Fruit fly (Drosophila melanogaster) whole organism, prepupa: ENCODE results near the gene CG14834.

ENCODE experiments used
- Blimp-1 ChIP-seq: fragments of 200-800 bp; sonication (Bioruptor generic); optimal IDR thresholded peaks from 3 replicates; lab custom pipeline; 2017; ENCODE audit warnings: missing biosample characterization, missing genetic modification characterization, mild to moderate bottlenecking, moderate library complexity, missing genetic modification reagents
- CG10669 ChIP-seq: fragments of 200-800 bp; sonication (Bioruptor generic); optimal IDR thresholded peaks from 3 replicates; lab custom pipeline; 2018; ENCODE audit warnings: missing biosample characterization, mild to moderate bottlenecking, missing genetic modification characterization, moderate library complexity
- CG11902 ChIP-seq: fragments of 200-800 bp; sonication (Bioruptor generic); optimal IDR thresholded peaks from 3 replicates; lab custom pipeline; 2016; ENCODE audit warnings: missing biosample characterization, missing genetic modification characterization
- CG15336 ChIP-seq: fragments of 200-800 bp; sonication (Bioruptor generic); IDR thresholded peaks from 2 replicates; pipeline ENCODE4 v1.3.6; 2022; ENCODE audit warnings: missing biosample characterization, missing genetic modification characterization
- CG16779 ChIP-seq: fragments of 200-800 bp; sonication (Bioruptor generic); optimal IDR thresholded peaks from 3 replicates; lab custom pipeline; 2017; ENCODE audit warnings: missing biosample characterization, mild to moderate bottlenecking, missing genetic modification characterization
- CG3032 ChIP-seq: fragments of 200-800 bp; optimal IDR thresholded peaks from 2 replicates; lab custom pipeline; 2019; ENCODE audit warnings: missing biosample characterization, mild to moderate bottlenecking, missing genetic modification characterization, moderate library complexity
- CG31627 ChIP-seq: fragments of 200-800 bp; sonication (Bioruptor generic); optimal IDR thresholded peaks from 3 replicates; lab custom pipeline; 2016; ENCODE audit warnings: missing biosample characterization, missing genetic modification characterization
- CG32006 ChIP-seq: fragments of 200-800 bp; sonication (Bioruptor generic); optimal IDR thresholded peaks from 3 replicates; lab custom pipeline; 2017; ENCODE audit warnings: missing biosample characterization, mild to moderate bottlenecking, missing genetic modification characterization
- CG34406 ChIP-seq: fragments of 200-800 bp; sonication (Bioruptor generic); optimal IDR thresholded peaks from 3 replicates; lab custom pipeline; 2016; ENCODE audit warnings: missing biosample characterization, missing genetic modification characterization
- CG3919 ChIP-seq: fragments of 200-800 bp; sonication (Bioruptor generic); optimal IDR thresholded peaks from 3 replicates; lab custom pipeline; 2016; ENCODE audit warnings: missing biosample characterization, missing genetic modification characterization
- CG4318 ChIP-seq: fragments of 200-800 bp; sonication (Bioruptor generic); optimal IDR thresholded peaks from 3 replicates; lab custom pipeline; 2017; ENCODE audit warnings: missing biosample characterization, mild to moderate bottlenecking, missing genetic modification characterization
- CG6163 ChIP-seq: fragments of 200-800 bp; sonication (Bioruptor generic); IDR thresholded peaks from 3 replicates; pipeline ENCODE4 v1.3.6; 2022; ENCODE audit warnings: missing biosample characterization, missing genetic modification characterization
- CG6808 ChIP-seq: fragments of 200-800 bp; sonication (Bioruptor generic); optimal IDR thresholded peaks from 3 replicates; lab custom pipeline; 2017; ENCODE audit warnings: missing biosample characterization, missing genetic modification characterization, mild to moderate bottlenecking, moderate library complexity, missing genetic modification reagents
- CG6854 ChIP-seq: fragments of 200-800 bp; sonication (Bioruptor generic); optimal IDR thresholded peaks from 2 replicates; lab custom pipeline; 2017; ENCODE audit warnings: missing biosample characterization, mild to moderate bottlenecking, missing genetic modification characterization
- CG8119 ChIP-seq: fragments of 200-800 bp; sonication (Bioruptor generic); IDR thresholded peaks from 3 replicates; pipeline ENCODE4 v1.3.6; 2022; ENCODE audit warnings: missing biosample characterization, missing genetic modification characterization
- CG9139 ChIP-seq: fragments of 200-800 bp; sonication (Bioruptor generic); optimal IDR thresholded peaks from 3 replicates; lab custom pipeline; 2017; ENCODE audit warnings: missing biosample characterization, mild to moderate bottlenecking, missing genetic modification characterization
- Eip75B ChIP-seq: fragments of 200-800 bp; sonication (Bioruptor generic); optimal IDR thresholded peaks from 3 replicates; lab custom pipeline; 2016; ENCODE audit warnings: missing biosample characterization, missing genetic modification characterization
- Eip78C ChIP-seq: fragments of 200-800 bp; sonication (Bioruptor generic); peaks from one replicate; lab custom pipeline; 2016; ENCODE audit warnings: missing biosample characterization, missing genetic modification characterization
- Ets21C ChIP-seq: fragments of 200-800 bp; sonication (Bioruptor generic); optimal IDR thresholded peaks from 3 replicates; lab custom pipeline; 2016; ENCODE audit warnings: missing biosample characterization, missing genetic modification characterization
- Hr38 ChIP-seq: sonication (Bioruptor generic); optimal IDR thresholded peaks from 2 replicates; lab custom pipeline; 2016; ENCODE audit warnings: missing biosample characterization, missing genetic modification characterization
- Hr39 ChIP-seq: fragments of 200-800 bp; sonication (Bioruptor generic); optimal IDR thresholded peaks from 2 replicates; lab custom pipeline; 2016; ENCODE audit warnings: missing biosample characterization, missing genetic modification characterization
- Hr4 ChIP-seq: fragments of 200-800 bp; sonication (Bioruptor generic); optimal IDR thresholded peaks from 3 replicates; lab custom pipeline; 2016; ENCODE audit warnings: missing biosample characterization, missing genetic modification characterization
- Met ChIP-seq: fragments of 200-800 bp; sonication (Bioruptor generic); optimal IDR thresholded peaks from 3 replicates; lab custom pipeline; 2016; ENCODE audit warnings: missing biosample characterization, missing genetic modification characterization
- OdsH ChIP-seq: fragments of 200-800 bp; sonication (Bioruptor generic); optimal IDR thresholded peaks from 3 replicates; lab custom pipeline; 2016; ENCODE audit warnings: missing biosample characterization, missing genetic modification characterization
- Smox ChIP-seq: fragments of 200-800 bp; sonication (Bioruptor generic); optimal IDR thresholded peaks from 3 replicates; lab custom pipeline; 2016; ENCODE audit warnings: missing biosample characterization, missing genetic modification characterization
- Sox102F ChIP-seq: fragments of 200-800 bp; sonication (Bioruptor generic); optimal IDR thresholded peaks from 2 replicates; lab custom pipeline; 2016; ENCODE audit warnings: missing biosample characterization, mild to moderate bottlenecking, missing genetic modification characterization
- Sox14 ChIP-seq: fragments of 200-800 bp; sonication (Bioruptor generic); optimal IDR thresholded peaks from 3 replicates; lab custom pipeline; 2016; ENCODE audit warnings: missing biosample characterization, missing genetic modification characterization
- achi ChIP-seq: fragments of 200-800 bp; sonication (Bioruptor generic); optimal IDR thresholded peaks from 3 replicates; lab custom pipeline; 2016; ENCODE audit warnings: missing biosample characterization, missing genetic modification characterization
- dac ChIP-seq: fragments of 200-800 bp; sonication (Bioruptor generic); optimal IDR thresholded peaks from 2 replicates; lab custom pipeline; 2017; ENCODE audit warnings: missing biosample characterization, mild to moderate bottlenecking, missing genetic modification characterization
- dsx ChIP-seq: fragments of 200-800 bp; optimal IDR thresholded peaks from 3 replicates; lab custom pipeline; 2019; ENCODE audit warnings: missing biosample characterization, mild to moderate bottlenecking, missing genetic modification characterization, moderate library complexity; ENCODE audit not compliant: poor library complexity, severe bottlenecking
- eg ChIP-seq: fragments of 200-800 bp; sonication (Bioruptor generic); IDR thresholded peaks from 3 replicates; pipeline ENCODE4 v1.3.6; 2022; ENCODE audit warnings: missing biosample characterization, missing genetic modification characterization
- esn ChIP-seq: fragments of 200-800 bp; sonication (Bioruptor generic); optimal IDR thresholded peaks from 2 replicates; lab custom pipeline; 2016; ENCODE audit warnings: missing biosample characterization, mild to moderate bottlenecking, missing genetic modification characterization, moderate library complexity
- fkh ChIP-seq: fragments of 200-800 bp; sonication (Bioruptor generic); optimal IDR thresholded peaks from 3 replicates; lab custom pipeline; 2017; ENCODE audit warnings: missing biosample characterization, mild to moderate bottlenecking, missing genetic modification characterization, moderate library complexity
- net ChIP-seq: fragments of 200-800 bp; sonication (Bioruptor generic); optimal IDR thresholded peaks from 3 replicates; lab custom pipeline; 2016; ENCODE audit warnings: missing biosample characterization, missing genetic modification characterization
- pdm3 ChIP-seq: fragments of 200-800 bp; sonication (Bioruptor generic); optimal IDR thresholded peaks from 3 replicates; lab custom pipeline; 2016; ENCODE audit warnings: missing biosample characterization, missing genetic modification characterization
- ss ChIP-seq, 2 experiments: fragments of 200-800 bp; sonication (Bioruptor generic); optimal IDR thresholded peaks; 2 replicates in 1 of 2; 3 replicates in 1 of 2; lab custom pipeline; 2017 to 2018; ENCODE audit warnings: mild to moderate bottlenecking in 2 of 2, missing biosample characterization in 2 of 2, missing genetic modification characterization in 2 of 2, moderate library complexity in 1 of 2
- svp ChIP-seq: fragments of 200-800 bp; sonication (Bioruptor generic); peaks from one replicate; lab custom pipeline; 2016; ENCODE audit warnings: missing biosample characterization, missing genetic modification characterization
- topi ChIP-seq: fragments of 200-800 bp; sonication (Bioruptor generic); optimal IDR thresholded peaks from 3 replicates; lab custom pipeline; 2016; ENCODE audit warnings: missing biosample characterization, missing genetic modification characterization
- vri ChIP-seq: fragments of 200-800 bp; sonication (Bioruptor generic); optimal IDR thresholded peaks from 3 replicates; lab custom pipeline; 2016; ENCODE audit warnings: missing biosample characterization, mild to moderate bottlenecking, missing genetic modification characterization

The CG14834 gene

DNA sequence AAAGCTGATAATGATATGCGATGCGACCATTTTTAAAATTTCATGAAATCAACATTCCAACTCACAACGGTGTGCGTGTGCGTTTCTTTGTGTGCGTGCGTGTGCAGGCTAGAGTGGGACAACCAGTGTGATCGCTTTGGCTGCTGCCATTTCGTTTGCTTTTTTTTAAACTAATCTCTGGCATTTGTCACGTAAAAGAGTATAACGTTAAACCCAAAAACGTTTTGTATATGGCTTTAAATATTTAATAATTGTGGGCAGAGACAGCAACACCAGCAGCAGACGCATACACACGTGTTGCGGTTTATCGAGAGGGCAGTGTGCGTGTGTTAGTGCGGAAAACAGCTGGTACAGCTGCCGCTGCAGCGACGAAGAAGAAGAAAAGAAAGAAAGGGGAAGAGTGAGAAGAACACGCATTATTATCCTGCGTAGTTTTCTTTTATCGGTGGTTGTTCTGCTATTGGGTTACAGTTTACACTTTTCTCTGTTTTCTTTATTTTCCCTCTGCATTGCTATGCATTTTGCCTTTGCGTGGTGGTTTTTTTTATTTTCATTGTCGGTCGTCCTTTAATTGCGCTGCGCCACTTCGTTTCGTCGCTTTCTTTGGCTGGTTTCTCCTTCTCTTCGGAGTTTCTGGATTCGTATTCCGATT is 23.4 kb upstream of the CG14834 start:
- TF ChIP-seq CG11902 (GFP tag; lab: Kevin White, UChicago) (no peak), CG15336 (GFP tag; lab: Robert Waterston, UW) (no peak), Eip78C (GFP tag; lab: Kevin White, UChicago) (peak; percentile 84), dsx (GFP tag; lab: Kevin White, UChicago) (no peak), svp (GFP tag; lab: Kevin White, UChicago) (peak; percentile 64), eg (GFP tag; lab: Robert Waterston, UW) (no peak), CG3919 (GFP tag; lab: Kevin White, UChicago) (no peak), Eip75B (peak; percentile 7), esn (GFP tag; lab: Kevin White, UChicago) (no peak), ss (GFP tag; optimal IDR thresholded peaks at IDR 0.05; lab: Kevin White, UChicago) (peak; percentile 9 to 49), CG32006 (GFP tag; lab: Kevin White, UChicago) (no peak), CG16779 (tag; lab: Kevin White, UChicago) (no peak), Ets21C (GFP tag; lab: Kevin White, UChicago) (no peak), CG4318 (GFP tag; lab: Kevin White, UChicago) (no peak), net (GFP tag; lab: Kevin White, UChicago) (peak; percentile 15), CG6163 (GFP tag; lab: Robert Waterston, UW) (0 out of 3 replicates have a peak, but pooled peaks have one; percentile 28), CG6808 (peak; percentile 15), fkh (peak; percentile 47), Sox102F (GFP tag; lab: Kevin White, UChicago) (peak; percentile 1), vri (peak; percentile 17), Sox14 (GFP tag; lab: Kevin White, UChicago) (peak; percentile 77)

DNA sequence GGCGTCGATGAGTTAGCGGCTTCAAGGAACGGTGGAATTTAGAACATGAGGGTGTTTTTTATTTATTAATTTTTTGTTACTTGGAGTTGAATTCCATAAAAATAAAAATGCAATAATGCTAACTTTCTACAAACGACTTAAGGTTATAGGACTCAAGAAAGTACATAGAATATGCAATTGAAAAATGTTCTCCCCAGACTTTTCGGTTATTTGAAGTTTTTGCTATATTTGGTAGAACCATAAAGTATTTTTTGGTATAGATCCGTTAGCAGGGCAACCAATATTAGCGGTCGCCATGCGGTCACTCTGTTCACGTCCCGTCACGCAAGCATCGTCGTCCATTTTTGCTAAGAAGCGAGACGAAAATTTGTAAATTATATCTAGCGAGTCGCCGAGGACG is 22.6 kb upstream of the CG14834 start, which contains the start of gene akirin:
Gene akirin, plus strand, starts transcription at position 301 of the 400 bp plus-strand sequence.
- TF ChIP-seq CG9139 (no peak), CG6163 (GFP tag; lab: Robert Waterston, UW) (0 out of 3 replicates have a peak, but pooled peaks have one; percentile 39)

DNA sequence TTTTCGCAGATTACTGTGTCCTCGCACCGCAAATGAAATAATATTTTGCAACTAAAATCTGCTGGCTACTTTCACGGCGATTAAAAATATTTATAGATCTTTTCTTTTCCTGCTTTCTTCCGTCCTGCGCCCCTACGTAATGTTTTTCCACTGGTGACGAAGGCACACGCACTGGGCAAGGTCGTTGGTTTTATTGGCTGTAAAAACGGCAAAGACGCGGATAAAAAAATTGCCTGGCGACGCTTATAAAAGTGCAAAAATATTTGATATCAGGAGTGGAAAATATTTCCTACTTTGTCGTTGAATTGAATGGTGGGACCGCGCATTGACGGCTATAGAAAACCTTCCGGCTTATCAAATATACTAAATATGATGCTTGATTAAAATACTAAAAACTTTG is 22.0 kb upstream of the CG14834 start, which contains the start of gene Sh3beta:
Gene Sh3beta, minus strand, starts transcription at position 327 of the 400 bp plus-strand sequence.
- no peak for TF ChIP-seq dac
- no peak for TF ChIP-seq Smox
- no peak for TF ChIP-seq Blimp-1 (GFP tag; lab: Kevin White, UChicago)
- TF ChIP-seq Eip78C (GFP tag; lab: Kevin White, UChicago), result no peak
- TF ChIP-seq CG6854, result peak; percentile 25
- TF ChIP-seq dsx (GFP tag; lab: Kevin White, UChicago), result peak; percentile 86
- TF ChIP-seq vri, result peak; percentile 8
- TF ChIP-seq CG34406 (GFP tag; lab: Kevin White, UChicago), result no peak

DNA sequence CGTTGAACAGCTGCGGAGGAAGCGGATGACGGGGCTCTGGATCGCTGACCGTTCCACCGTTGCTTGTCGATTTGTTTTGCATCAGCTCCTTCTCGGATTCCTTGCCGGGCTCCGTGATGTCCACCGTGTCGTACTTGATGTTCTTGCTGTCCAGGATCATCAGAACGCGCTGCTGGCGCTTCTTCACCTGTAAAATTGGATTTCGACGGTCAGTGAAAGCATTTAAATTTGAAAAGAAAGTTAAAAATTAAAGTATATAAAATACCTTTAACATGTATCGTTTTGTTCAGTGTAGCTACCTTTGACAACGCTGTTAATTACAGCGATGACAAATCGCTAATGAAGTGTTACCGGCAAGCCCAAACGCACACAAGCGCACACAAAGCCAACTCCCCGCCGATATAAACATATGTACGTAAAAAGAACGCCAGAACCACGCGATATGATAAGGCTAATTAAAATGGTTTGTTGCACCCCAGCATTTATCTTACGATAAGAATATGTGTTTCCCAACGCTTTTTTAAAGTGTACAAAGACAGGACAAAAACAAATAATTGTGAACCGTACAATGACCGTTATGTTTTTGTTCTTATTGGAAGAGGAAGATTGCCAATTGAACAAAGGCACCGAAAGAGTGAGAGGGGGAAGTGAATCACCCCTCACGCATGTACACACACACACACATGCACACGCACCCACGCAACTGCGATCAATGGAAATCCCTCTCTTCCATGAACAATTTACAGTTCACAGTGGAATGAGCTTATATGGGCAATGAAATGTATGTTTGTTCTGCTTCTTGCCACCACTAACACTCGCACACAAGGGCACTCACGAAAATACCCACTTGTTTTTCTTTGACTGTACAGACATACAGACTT is 21.1 kb upstream of the CG14834 start:
- no peak for TF ChIP-seq CG16779 (tag; lab: Kevin White, UChicago)
- peak; percentile 94 for TF ChIP-seq Sox14 (GFP tag; lab: Kevin White, UChicago)
- TF ChIP-seq Hr38 (GFP tag; lab: Kevin White, UChicago), result no peak
- no peak for TF ChIP-seq CG3032 (tag; lab: Kevin White, UChicago)
- peak; percentile 46 for TF ChIP-seq Sox102F (GFP tag; lab: Kevin White, UChicago)
- peak; percentile 20 for TF ChIP-seq Met (GFP tag; lab: Kevin White, UChicago)
- peak; percentile 8 for TF ChIP-seq achi (GFP tag; lab: Kevin White, UChicago)
- TF ChIP-seq CG32006 (GFP tag; lab: Kevin White, UChicago), result peak; percentile 21
- TF ChIP-seq CG31627, result peak; percentile 10
- TF ChIP-seq svp (GFP tag; lab: Kevin White, UChicago), result peak; percentile 48
- TF ChIP-seq esn (GFP tag; lab: Kevin White, UChicago), result peak; percentile 34
- TF ChIP-seq CG15336 (GFP tag; lab: Robert Waterston, UW), result peak; percentile 41
- no peak for TF ChIP-seq net (GFP tag; lab: Kevin White, UChicago)
- TF ChIP-seq Blimp-1 (GFP tag; lab: Kevin White, UChicago), result peak; percentile 5
- TF ChIP-seq CG6163 (GFP tag; lab: Robert Waterston, UW), result peak; percentile 42; the same call in 1 of the 3 replicates
- TF ChIP-seq fkh, result peak; percentile 77
- TF ChIP-seq CG10669 (GFP tag; lab: Kevin White, UChicago), result peak; percentile 8
- TF ChIP-seq vri, result peak; percentile 2
- TF ChIP-seq Eip78C (GFP tag; lab: Kevin White, UChicago), result peak; percentile 82
- peak; percentile 17 for TF ChIP-seq Hr39
- TF ChIP-seq topi (GFP tag; lab: Kevin White, UChicago), result peak; percentile 15
- TF ChIP-seq CG8119 (GFP tag; lab: Robert Waterston, UW), result peak; percentile 28; the same call in 1 of the 3 replicates
- TF ChIP-seq OdsH (GFP tag; lab: Kevin White, UChicago), result no peak
- no peak for TF ChIP-seq pdm3 (GFP tag; lab: Kevin White, UChicago)
- TF ChIP-seq CG3919 (GFP tag; lab: Kevin White, UChicago), result peak; percentile 8
- TF ChIP-seq Hr4 (GFP tag; lab: Kevin White, UChicago), result peak; percentile 17
- TF ChIP-seq ss (GFP tag; optimal IDR thresholded peaks at IDR 0.05; lab: Kevin White, UChicago), result peak; percentile 44 to 45
